Comparison of ENCODE assay signal across 1 fruit fly cellular context in genomic region chr3R:12080370-12080968, dm6.
TF ChIP-seq lines count a peak whose summit lies in the region.

No protein-coding gene starts in this region.

TF ChIP-seq in whole organism, embryonic, 481 proteins besides CTCF, POLR2A, EP300 and RAD21 (continued from another document):
- TF ChIP-seq Trl (optimal IDR thresholded peaks at IDR 0.05; lab: Kevin White, UChicago), result peak; percentile 66 to 85
- no peak for TF ChIP-seq Trl (GFP tag; optimal IDR thresholded peaks at IDR 0.05; lab: Kevin White, UChicago)
- TF ChIP-seq CoRest (tag; optimal IDR thresholded peaks at IDR 0.05; lab: Kevin White, UChicago), result peak; percentile 18
- TF ChIP-seq sqz (GFP tag; optimal IDR thresholded peaks at IDR 0.05; lab: Kevin White, UChicago), result peak; percentile 60
- peak; percentile 38 for TF ChIP-seq gem (tag; optimal IDR thresholded peaks at IDR 0.05; lab: Kevin White, UChicago)
- TF ChIP-seq disco-r (GFP tag; optimal IDR thresholded peaks at IDR 0.05; lab: Kevin White, UChicago), result no peak
- TF ChIP-seq CG15269 (tag; optimal IDR thresholded peaks at IDR 0.05; lab: Kevin White, UChicago), result peak; percentile 14
